Worm (Caenorhabditis elegans) whole organism, young adult: ENCODE measurements around the gene C41H7.2.

Experiments
- attf-5 ChIP-seq: fragments of 200-800 bp; sonication (Bioruptor generic); optimal IDR thresholded peaks from 2 replicates; lab custom pipeline; 2018; ENCODE audit warnings: mild to moderate bottlenecking, missing genetic modification characterization, missing compliant biosample characterization
- ceh-79 ChIP-seq: sonication (generic microtip); optimal IDR thresholded peaks from 2 replicates; lab custom pipeline; 2017; ENCODE audit warnings: mild to moderate bottlenecking, missing genetic modification characterization, missing compliant biosample characterization
- fkh-3 ChIP-seq: sonication (generic microtip); optimal IDR thresholded peaks from 2 replicates; lab custom pipeline; 2016; ENCODE audit warnings: mild to moderate bottlenecking, missing genetic modification characterization, missing compliant biosample characterization
- him-1 ChIP-seq: sonication (generic microtip); optimal IDR thresholded peaks from 2 replicates; lab custom pipeline; 2016; ENCODE audit warnings: missing genotype, missing genetic modification reagents, missing genetic modification characterization, missing compliant biosample characterization
- hmg-1.2 ChIP-seq: fragments of 200-800 bp; sonication (Bioruptor generic); IDR thresholded peaks from 2 replicates; pipeline ENCODE4 v1.3.6; 2022; ENCODE audit warnings: missing genetic modification reagents, missing genetic modification characterization, missing compliant biosample characterization
- mel-28 ChIP-seq: sonication (generic microtip); optimal IDR thresholded peaks from 2 replicates; lab custom pipeline; 2016; ENCODE audit warnings: borderline replicate concordance, mild to moderate bottlenecking, missing genetic modification characterization, missing compliant biosample characterization
- nfyb-1 ChIP-seq: fragments of 200-800 bp; sonication (Bioruptor generic); IDR thresholded peaks from 2 replicates; pipeline ENCODE4 v1.3.6; 2022; ENCODE audit warnings: missing genetic modification reagents, missing genetic modification characterization, missing compliant biosample characterization
- sea-2 ChIP-seq: fragments of 200-800 bp; sonication (Bioruptor generic); IDR thresholded peaks from 2 replicates; pipeline ENCODE4 v1.3.6; 2022; ENCODE audit warnings: missing genetic modification characterization, missing compliant biosample characterization
- snpc-1.1 ChIP-seq: sonication (generic microtip); optimal IDR thresholded peaks from 2 replicates; lab custom pipeline; 2017; ENCODE audit warnings: missing genetic modification characterization, mild to moderate bottlenecking, missing compliant biosample characterization, antibody characterized with exemption, moderate library complexity, missing genotype, missing genetic modification reagents; ENCODE audit not compliant: insufficient read depth
- snpc-4 ChIP-seq, 5 experiments: fragments of 150-350 bp in 1 of 5; sonication (generic microtip) in 4 of 5; optimal IDR thresholded peaks; 2 replicates each; lab custom pipeline; 2014 to 2018; ENCODE audit warnings: missing genetic modification characterization in 5 of 5, missing biosample characterization in 3 of 5, antibody characterized with exemption in 2 of 5, mild to moderate bottlenecking in 2 of 5, missing compliant biosample characterization in 2 of 5, missing genotype in 2 of 5, moderate library complexity in 2 of 5, missing genetic modification reagents in 1 of 5
- unc-130 ChIP-seq: sonication (generic microtip); optimal IDR thresholded peaks from 2 replicates; lab custom pipeline; 2016; ENCODE audit warnings: missing genetic modification reagents, missing genetic modification characterization, missing compliant biosample characterization

ce11 chrII:3054622-3055021, 40.0 kb downstream of the C41H7.2 start:
- no peak for TF ChIP-seq sea-2 (GFP tag; lab: Robert Waterston, UW)
- no peak for TF ChIP-seq ceh-79 (tag; lab: Kevin White, UChicago)
- TF ChIP-seq fkh-3: no peak
- no peak for TF ChIP-seq snpc-1.1 (tag; lab: Kevin White, UChicago)
- TF ChIP-seq nfyb-1 (GFP tag; lab: Robert Waterston, UW): no peak
- TF ChIP-seq snpc-4 (GFP tag; optimal IDR thresholded peaks at IDR 0.05; lab: Kevin White, UChicago): no peak
- no peak for TF ChIP-seq snpc-4 (tag; optimal IDR thresholded peaks at IDR 0.05; lab: Kevin White, UChicago)
- TF ChIP-seq unc-130 (GFP tag; lab: Kevin White, UChicago): no peak
- no peak for TF ChIP-seq mel-28 (tag; lab: Kevin White, UChicago)
- no peak for TF ChIP-seq him-1 (tag; lab: Kevin White, UChicago)
- TF ChIP-seq hmg-1.2: peak; percentile 96
- TF ChIP-seq attf-5 (GFP tag; lab: Kevin White, UChicago): no peak
